Worm (Caenorhabditis elegans): ENCODE measurements around the gene hot-4.

- TF ChIP-seq klf-2 (GFP tag; conservative IDR thresholded peaks at IDR 0.05) (no peak), ztf-23 (GFP tag; IDR thresholded peaks at IDR 0.05) (no peak)
Measured at ce11 chrIII:6251511-6251910, 34.3 kb downstream of the hot-4 start, which contains the start of gene amdh-1.
